Fruit fly (Drosophila melanogaster) whole organism, wandering third instar larva: ENCODE data around the gene GILT3.

Experiments
- Abd-B ChIP-seq: fragments of >200 bp; optimal IDR thresholded peaks from 2 replicates; lab custom pipeline; 2017; ENCODE audit warnings: missing biosample characterization, missing genetic modification characterization
- CG32264 ChIP-seq: fragments of 200-800 bp; sonication (Bioruptor generic); optimal IDR thresholded peaks from 2 replicates; lab custom pipeline; 2016; ENCODE audit warnings: missing biosample characterization, missing genetic modification characterization
- CG9705 ChIP-seq: fragments of 200-800 bp; sonication (Bioruptor generic); optimal IDR thresholded peaks from 2 replicates; lab custom pipeline; 2018; ENCODE audit warnings: missing biosample characterization, mild to moderate bottlenecking, missing genetic modification characterization
- Dfd ChIP-seq: fragments of >200 bp; optimal IDR thresholded peaks from 2 replicates; lab custom pipeline; 2017; ENCODE audit warnings: missing biosample characterization, missing genetic modification characterization
- Dif ChIP-seq: fragments of 200-275, 200-300 bp; sonication (Bioruptor generic); optimal IDR thresholded peaks from 2 replicates; lab custom pipeline; 2018; ENCODE audit warnings: missing biosample characterization, missing genetic modification characterization; ENCODE audit not compliant: partially characterized antibody
- HLH106 ChIP-seq: fragments of 200-800 bp; optimal IDR thresholded peaks from 3 replicates; lab custom pipeline; 2019; ENCODE audit warnings: missing biosample characterization, mild to moderate bottlenecking, missing genetic modification characterization, moderate library complexity
- Hnf4 ChIP-seq: fragments of 200-800 bp; sonication (Bioruptor generic); optimal IDR thresholded peaks from 2 replicates; lab custom pipeline; 2016; ENCODE audit warnings: missing biosample characterization, mild to moderate bottlenecking, missing genetic modification characterization
- Mio ChIP-seq: sonication (Bioruptor generic); optimal IDR thresholded peaks from 2 replicates; lab custom pipeline; 2016; ENCODE audit warnings: missing biosample characterization, missing genetic modification characterization
- Myc ChIP-seq: fragments of >200 bp; optimal IDR thresholded peaks from 2 replicates; lab custom pipeline; 2017
- Rel ChIP-seq, 2 experiments: fragments of 200-800 bp; sonication (Bioruptor generic) in 1 of 2; optimal IDR thresholded peaks; 2 replicates in 1 of 2; 3 replicates in 1 of 2; lab custom pipeline; 2016 to 2019; ENCODE audit warnings: mild to moderate bottlenecking in 2 of 2, missing biosample characterization in 2 of 2, missing genetic modification characterization in 2 of 2, moderate library complexity in 1 of 2
- Sp1 ChIP-seq: fragments of 200-800 bp; sonication (Bioruptor generic); optimal IDR thresholded peaks from 3 replicates; lab custom pipeline; 2019; ENCODE audit warnings: missing biosample characterization, mild to moderate bottlenecking, missing genetic modification characterization, moderate library complexity
- Vsx2 ChIP-seq: fragments of 200-300, 225-300 bp; sonication (Bioruptor generic); optimal IDR thresholded peaks from 2 replicates; lab custom pipeline; 2018; ENCODE audit warnings: missing biosample characterization, missing genetic modification characterization; ENCODE audit not compliant: partially characterized antibody
- br ChIP-seq: fragments of 200-800 bp; sonication (Bioruptor generic); optimal IDR thresholded peaks from 2 replicates; lab custom pipeline; 2016; ENCODE audit warnings: missing biosample characterization, missing genetic modification characterization
- dl ChIP-seq, 2 experiments: fragments of 175-275, 200-275 bp in 1 of 2; fragments of 200-275 bp in 1 of 2; sonication (Bioruptor generic); optimal IDR thresholded peaks; lab custom pipeline; 2018; ENCODE audit warnings: mild to moderate bottlenecking in 2 of 2, missing biosample characterization in 2 of 2, missing genetic modification characterization in 2 of 2, moderate library complexity in 2 of 2; ENCODE audit not compliant: partially characterized antibody in 2 of 2, insufficient read depth in 1 of 2
- dmrt93B ChIP-seq: fragments of 200-800 bp; sonication (Bioruptor generic); optimal IDR thresholded peaks from 2 replicates; lab custom pipeline; 2018; ENCODE audit warnings: missing biosample characterization, mild to moderate bottlenecking, missing genetic modification characterization
- dsf ChIP-seq: sonication (Bioruptor generic); optimal IDR thresholded peaks from 2 replicates; lab custom pipeline; 2016; ENCODE audit warnings: missing biosample characterization, missing genetic modification characterization, borderline replicate concordance
- ey ChIP-seq: fragments of 200-800 bp; sonication (Bioruptor generic); optimal IDR thresholded peaks from 2 replicates; lab custom pipeline; 2016; ENCODE audit warnings: missing biosample characterization, missing genetic modification characterization
- foxo ChIP-seq, 2 experiments: fragments of 200-800 bp; sonication (Bioruptor generic); optimal IDR thresholded peaks; 2 replicates in 1 of 2; 3 replicates in 1 of 2; lab custom pipeline; 2016 to 2017; ENCODE audit warnings: missing biosample characterization in 2 of 2, missing genetic modification characterization in 2 of 2
- h ChIP-seq: fragments of 200-800 bp; sonication (Bioruptor generic); optimal IDR thresholded peaks from 3 replicates; lab custom pipeline; 2016; ENCODE audit warnings: missing biosample characterization, mild to moderate bottlenecking, missing genetic modification characterization
- jim ChIP-seq: fragments of 175-275, 200-325 bp; sonication (Bioruptor generic); optimal IDR thresholded peaks from 2 replicates; lab custom pipeline; 2016; ENCODE audit warnings: missing biosample characterization, mild to moderate bottlenecking, missing genetic modification characterization
- pan ChIP-seq: fragments of >200 bp; optimal IDR thresholded peaks from 2 replicates; lab custom pipeline; 2017
- rgr ChIP-seq: fragments of 200-800 bp; sonication (Bioruptor generic); optimal IDR thresholded peaks from 3 replicates; lab custom pipeline; 2016; ENCODE audit warnings: missing biosample characterization, mild to moderate bottlenecking, missing genetic modification characterization
- sage ChIP-seq: fragments of 200-800 bp; sonication (Bioruptor generic); optimal IDR thresholded peaks from 2 replicates; lab custom pipeline; 2016; ENCODE audit warnings: missing biosample characterization, mild to moderate bottlenecking, missing genetic modification characterization
- sv ChIP-seq: fragments of 200-800 bp; sonication (Bioruptor generic); optimal IDR thresholded peaks from 3 replicates; lab custom pipeline; 2016; ENCODE audit warnings: missing biosample characterization, missing genetic modification characterization
- usp ChIP-seq: fragments of >200 bp; optimal IDR thresholded peaks from 2 replicates; lab custom pipeline; 2017; ENCODE audit warnings: missing biosample characterization, missing genetic modification characterization
- woc ChIP-seq: sonication (Bioruptor generic); optimal IDR thresholded peaks from 2 replicates; lab custom pipeline; 2016; ENCODE audit warnings: missing biosample characterization, mild to moderate bottlenecking, missing genetic modification characterization

The GILT3 gene

DNA sequence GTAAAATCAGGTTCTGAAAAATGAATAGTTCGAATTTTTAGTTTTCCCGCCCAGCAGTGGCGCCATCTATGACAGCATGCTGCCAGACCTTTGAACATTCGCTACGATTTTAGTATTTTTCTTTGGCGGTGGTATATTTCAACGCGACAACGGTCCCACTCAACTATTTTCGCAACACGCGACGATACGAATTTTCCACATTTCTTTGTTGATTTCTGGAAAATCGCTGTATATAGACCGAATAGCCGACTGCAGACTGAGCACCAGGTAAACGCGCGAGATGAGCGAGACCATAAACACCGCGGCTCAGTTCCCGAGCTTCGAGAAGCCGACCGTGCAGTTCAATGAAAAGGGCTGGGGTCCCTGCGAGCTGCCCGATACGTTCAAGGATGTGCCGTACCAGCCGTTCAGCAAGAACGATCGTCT, 2.8 kb downstream of the GILT3 start, which contains the start of gene eIF3d1:
Gene eIF3d1 (plus strand): TSS at position 129 of the 426 bp plus-strand sequence.
- TF ChIP-seq br (peak; percentile 1), dl (GFP tag; optimal IDR thresholded peaks at IDR 0.05; lab: Kevin White, UChicago; ENCODE audit: insufficient read depth in 1 of 2, partially characterized antibody in 2 of 2) (peak in 1 of 2 experiments; percentile 1), dsf (GFP tag; lab: Kevin White, UChicago) (no peak), Sp1 (GFP tag; lab: Kevin White, UChicago) (no peak), pan (lab: Kevin White, UChicago) (no peak), sage (GFP tag; lab: Kevin White, UChicago) (no peak), HLH106 (tag; lab: Kevin White, UChicago) (peak; percentile 17), Myc (lab: Kevin White, UChicago) (peak; percentile 11), Hnf4 (GFP tag; lab: Kevin White, UChicago) (no peak), Mio (GFP tag; lab: Kevin White, UChicago) (no peak), foxo (GFP tag; optimal IDR thresholded peaks at IDR 0.05; lab: Kevin White, UChicago) (no peak), Abd-B (no peak), Dif (peak; percentile 32), dmrt93B (no peak), sv (GFP tag; lab: Kevin White, UChicago) (no peak), Vsx2 (no peak), h (no peak), Dfd (no peak), Rel (GFP tag; optimal IDR thresholded peaks at IDR 0.05; lab: Kevin White, UChicago) (no peak), Rel (tag; optimal IDR thresholded peaks at IDR 0.05; lab: Kevin White, UChicago) (no peak), rgr (GFP tag; lab: Kevin White, UChicago) (peak; percentile 21)

DNA sequence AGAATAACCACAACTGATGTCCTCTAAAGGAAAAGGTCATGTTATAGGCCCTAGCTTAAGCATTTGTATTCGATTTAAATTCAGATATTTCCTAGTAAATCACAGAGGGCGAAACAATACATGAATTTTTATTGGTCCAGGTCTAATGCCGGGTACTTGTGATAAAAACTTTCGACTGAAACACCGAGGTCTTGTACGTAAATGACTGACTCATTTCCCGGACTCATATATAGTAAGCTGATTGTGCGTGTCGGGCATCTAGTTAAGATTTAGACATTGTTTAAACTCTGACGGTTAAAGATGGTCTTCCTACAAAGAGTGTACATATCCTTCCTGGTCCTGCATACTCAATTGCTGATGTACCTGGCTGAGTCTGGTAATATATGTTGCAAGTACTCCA, 5.0 kb downstream of the GILT3 start, which contains the start of gene CG16710:
Gene CG16710 (plus strand): TSS at position 301 of the 400 bp plus-strand sequence.
- TF ChIP-seq usp (GFP tag; lab: Kevin White, UChicago) (no peak), ey (GFP tag; lab: Kevin White, UChicago) (no peak), dmrt93B (no peak), Myc (lab: Kevin White, UChicago) (no peak)

DNA sequence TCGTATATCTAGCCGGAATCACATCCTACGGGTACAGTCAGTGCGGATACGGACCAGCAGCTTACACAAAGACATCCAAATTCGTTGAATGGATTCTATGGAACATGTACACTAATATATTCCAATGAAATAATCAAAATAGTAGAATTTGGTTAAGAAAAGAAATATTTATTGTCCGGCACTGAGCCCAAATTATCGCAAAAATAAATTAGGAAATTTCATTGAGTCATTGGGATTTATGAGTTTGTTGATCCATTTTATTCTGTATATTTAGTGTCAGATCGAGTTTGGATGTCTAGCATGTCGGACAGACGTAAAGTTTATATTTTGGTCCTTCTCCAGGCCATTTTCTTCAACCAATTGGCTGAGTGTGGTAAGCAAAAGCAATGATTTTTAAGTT, 6.6 kb downstream of the GILT3 start, which contains the start of gene CG18754:
Gene CG18754 (plus strand): TSS at position 301 of the 400 bp plus-strand sequence.
- TF ChIP-seq jim (GFP tag; lab: Kevin White, UChicago), result no peak

DNA sequence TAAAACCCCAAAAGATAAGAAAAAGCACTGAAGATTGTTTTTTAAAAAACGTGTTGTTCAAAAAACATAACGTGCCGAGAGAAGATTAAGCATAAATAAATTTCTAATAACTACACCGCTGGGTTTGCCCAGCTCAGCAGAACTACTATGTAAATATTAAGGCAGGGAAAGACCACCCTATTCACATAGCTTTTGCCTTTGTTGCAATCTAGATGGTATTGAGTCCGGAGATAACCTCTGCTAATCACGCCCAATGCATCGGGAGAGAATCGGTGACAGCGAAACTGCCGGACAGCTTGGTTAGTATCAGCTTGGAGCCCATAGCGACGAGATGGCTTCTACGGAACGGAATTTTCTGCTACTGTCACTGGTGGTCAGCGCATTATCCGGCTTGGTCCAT, 8.8 kb downstream of the GILT3 start, which contains the start of gene SPE:
Gene SPE (plus strand): TSS at position 301 of the 400 bp plus-strand sequence.
- TF ChIP-seq Rel (GFP tag; optimal IDR thresholded peaks at IDR 0.05; lab: Kevin White, UChicago) (no peak), Rel (tag; optimal IDR thresholded peaks at IDR 0.05; lab: Kevin White, UChicago) (peak; percentile 68), h (no peak)

DNA sequence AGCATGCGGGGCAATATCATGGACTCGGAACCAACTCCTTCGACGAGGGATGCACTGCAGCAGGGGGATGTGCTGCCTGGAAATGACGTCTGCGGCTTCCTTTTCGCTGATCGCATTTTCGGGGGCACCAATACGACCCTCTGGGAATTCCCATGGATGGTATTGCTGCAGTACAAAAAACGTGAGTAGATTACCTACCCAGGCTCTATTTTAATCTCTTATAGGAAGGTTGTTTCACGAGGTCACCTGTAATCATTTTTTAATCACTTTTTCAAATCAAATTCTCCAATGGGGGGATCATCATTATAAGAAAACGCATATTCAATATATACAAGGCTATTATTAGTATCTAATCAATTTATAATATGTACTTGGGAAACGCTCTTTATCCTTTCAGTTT, 9.8 kb downstream of the GILT3 start:
- no peak for TF ChIP-seq Rel (GFP tag; optimal IDR thresholded peaks at IDR 0.05; lab: Kevin White, UChicago)
- TF ChIP-seq Rel (tag; optimal IDR thresholded peaks at IDR 0.05; lab: Kevin White, UChicago), result peak; percentile 86
- no peak for TF ChIP-seq woc (GFP tag; lab: Kevin White, UChicago)

DNA sequence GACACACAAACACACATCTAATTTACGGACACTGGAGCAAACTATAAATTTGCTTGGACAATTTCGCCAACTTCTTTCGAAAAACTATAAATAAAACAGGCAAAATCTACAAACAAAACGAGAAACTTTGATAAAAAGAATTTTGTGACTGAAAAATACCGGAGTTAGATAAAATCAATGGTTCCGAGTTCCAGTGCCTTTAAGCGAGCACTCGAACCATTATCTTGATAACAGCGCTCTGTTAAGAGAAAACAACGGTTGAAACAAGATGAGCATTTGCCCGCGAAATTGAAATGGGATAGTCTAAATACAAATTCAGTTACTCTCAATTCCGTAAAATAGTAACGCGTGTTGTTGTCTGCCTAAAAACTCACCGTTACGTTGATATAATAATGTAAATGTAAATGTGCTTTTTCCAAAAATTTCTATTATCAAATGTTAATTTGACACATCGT, 17.4 kb downstream of the GILT3 start, which contains the start of gene CG10254:
Gene CG10254 (minus strand): TSS at position 405 of the 455 bp plus-strand sequence.
- no peak for TF ChIP-seq CG9705 (GFP tag; lab: Kevin White, UChicago)
- TF ChIP-seq h, result no peak
- no peak for TF ChIP-seq HLH106 (tag; lab: Kevin White, UChicago)

DNA sequence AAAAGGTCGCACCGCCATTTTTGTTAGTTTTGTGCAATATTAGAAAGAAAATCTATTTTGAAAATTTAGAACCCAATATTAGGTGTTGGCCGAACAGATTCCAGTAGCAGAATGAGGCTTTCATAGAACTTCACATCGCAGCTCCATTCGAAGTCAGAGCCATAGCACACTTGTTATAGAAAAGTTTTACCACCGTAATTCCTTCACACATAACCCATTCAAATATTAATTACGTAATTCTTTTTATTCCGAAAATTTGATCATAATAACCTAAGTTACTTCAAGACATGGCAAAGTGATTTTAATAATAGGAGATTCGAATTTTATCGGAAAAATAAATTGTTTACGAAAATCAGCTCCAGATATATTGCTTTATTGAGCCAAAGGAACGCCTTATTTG, 19.0 kb downstream of the GILT3 start, which contains the start of gene CG10252:
Gene CG10252 (minus strand): TSS at position 101 of the 400 bp plus-strand sequence.
- TF ChIP-seq Hnf4 (GFP tag; lab: Kevin White, UChicago), result no peak
- no peak for TF ChIP-seq rgr (GFP tag; lab: Kevin White, UChicago)
- no peak for TF ChIP-seq usp (GFP tag; lab: Kevin White, UChicago)
- TF ChIP-seq pan (lab: Kevin White, UChicago), result no peak
- no peak for TF ChIP-seq CG32264
